Fruit fly (Drosophila melanogaster): Measurements from ENCODE around the gene CG15312.

The CG15312 gene

dm6 chrX:10115582-10116207 is 45.0 kb upstream of the CG15312 start (continued):
- TF ChIP-seq wek (GFP tag; optimal IDR thresholded peaks at IDR 0.05) (peak; percentile 22), Vsx1 (GFP tag; optimal IDR thresholded peaks at IDR 0.05) (peak; percentile 3), Rfx (GFP tag; IDR thresholded peaks at IDR 0.05) (no peak), Sry-β (GFP tag; optimal IDR thresholded peaks at IDR 0.05) (peak; percentile 19), dpn (GFP tag; optimal IDR thresholded peaks at IDR 0.05) (no peak), Trl (optimal IDR thresholded peaks at IDR 0.05) (no peak), Trl (GFP tag; optimal IDR thresholded peaks at IDR 0.05) (peak; percentile 36), slou (GFP tag; optimal IDR thresholded peaks at IDR 0.05) (no peak), MBD-R2 (GFP tag; IDR thresholded peaks at IDR 0.05) (no peak), CG7963 (GFP tag; IDR thresholded peaks at IDR 0.05; ENCODE audit: partially characterized antibody) (no peak), Sox100B (GFP tag; optimal IDR thresholded peaks at IDR 0.05) (peak; percentile 12), gsb-n (tag; optimal IDR thresholded peaks at IDR 0.05) (peak; percentile 7), Dip2 (GFP tag; IDR thresholded peaks at IDR 0.05) (no peak), CG10321 (GFP tag; IDR thresholded peaks at IDR 0.05) (0 out of 2 replicates have a peak, but pooled peaks have one; percentile 8), scrt (GFP tag; optimal IDR thresholded peaks at IDR 0.05) (no peak), CG8089 (GFP tag; optimal IDR thresholded peaks at IDR 0.05) (peak; percentile 30), CG11247 (GFP tag; IDR thresholded peaks at IDR 0.05) (peak; percentile 20; the same call in 1 of the 2 replicates), Blimp-1 (GFP tag; optimal IDR thresholded peaks at IDR 0.05) (peak; percentile 53), C15 (GFP tag; IDR thresholded peaks at IDR 0.05) (no peak), CG30431 (GFP tag; optimal IDR thresholded peaks at IDR 0.05) (peak; percentile 7), Poxn (GFP tag; IDR thresholded peaks at IDR 0.05) (no peak), bsh (GFP tag; optimal IDR thresholded peaks at IDR 0.05) (peak in 1 of 2 experiments; percentile 43), CG16815 (GFP tag; optimal IDR thresholded peaks at IDR 0.05) (no peak), peb (GFP tag; IDR thresholded peaks at IDR 0.05) (no peak), CG14710 (tag; optimal IDR thresholded peaks at IDR 0.05) (peak; percentile 20), org-1 (GFP tag; optimal IDR thresholded peaks at IDR 0.05) (peak; percentile 18), dm (GFP tag; optimal IDR thresholded peaks at IDR 0.05) (no peak), bbx (GFP tag; IDR thresholded peaks at IDR 0.05; ENCODE audit: partially characterized antibody) (no peak), CG8388 (GFP tag; optimal IDR thresholded peaks at IDR 0.05) (no peak), Nf-YB (GFP tag; optimal IDR thresholded peaks at IDR 0.05) (no peak), CG7745 (tag; optimal IDR thresholded peaks at IDR 0.05) (peak; percentile 27), CG3726 (GFP tag; IDR thresholded peaks at IDR 0.05) (no peak), phol (tag; optimal IDR thresholded peaks at IDR 0.05) (no peak), Gsc (GFP tag; IDR thresholded peaks at IDR 0.05) (no peak), hb (GFP tag; IDR thresholded peaks at IDR 0.05; ENCODE audit: partially characterized antibody) (no peak), row (GFP tag; IDR thresholded peaks at IDR 0.05) (no peak), CG18476 (GFP tag; optimal IDR thresholded peaks at IDR 0.05) (no peak), Hr51 (GFP tag; optimal IDR thresholded peaks at IDR 0.05) (no peak), crol (GFP tag; IDR thresholded peaks at IDR 0.05) (peak; percentile 82), CG17612 (GFP tag; IDR thresholded peaks at IDR 0.05) (no peak), CG33557 (GFP tag; optimal IDR thresholded peaks at IDR 0.05) (peak; percentile 44), cg (GFP tag; optimal IDR thresholded peaks at IDR 0.05) (no peak), unc-4 (GFP tag; IDR thresholded peaks at IDR 0.05; ENCODE audit: partially characterized antibody) (no peak), Awh (GFP tag; IDR thresholded peaks at IDR 0.05) (peak; percentile 77), CrebB (tag; optimal IDR thresholded peaks at IDR 0.05) (no peak), ci (GFP tag; IDR thresholded peaks at IDR 0.05) (peak; percentile 67; the same call in 2 of the 3 replicates), CG10959 (GFP tag; IDR thresholded peaks at IDR 0.05) (no peak), Dfd (GFP tag; optimal IDR thresholded peaks at IDR 0.05) (no peak), CG9727 (GFP tag; optimal IDR thresholded peaks at IDR 0.05) (peak; percentile 63), CG15696 (tag; optimal IDR thresholded peaks at IDR 0.05) (peak; percentile 40)
